Worm (Caenorhabditis elegans) whole organism, L3 larva: Measurements from ENCODE around the gene ssl-1.

Experiments
- ceh-82 ChIP-seq: fragments of 150-350 bp; optimal IDR thresholded peaks from 2 replicates; lab custom pipeline; 2014; ENCODE audit warnings: missing biosample characterization, missing genetic modification characterization
- daf-12 ChIP-seq: fragments of 150-350 bp; optimal IDR thresholded peaks from 2 replicates; lab custom pipeline; 2014; ENCODE audit warnings: missing biosample characterization, missing genetic modification reagents, missing genetic modification characterization
- elt-2 ChIP-seq: sonication (generic microtip); optimal IDR thresholded peaks from 2 replicates; lab custom pipeline; 2016; ENCODE audit warnings: missing genetic modification reagents, mild to moderate bottlenecking, missing genetic modification characterization, missing compliant biosample characterization
- fkh-2 ChIP-seq: fragments of 150-350 bp; optimal IDR thresholded peaks from 2 replicates; lab custom pipeline; 2014; ENCODE audit warnings: missing biosample characterization, missing genetic modification reagents, missing genetic modification characterization
- fos-1 ChIP-seq: fragments of 150-350 bp; optimal IDR thresholded peaks from 2 replicates; lab custom pipeline; 2014; ENCODE audit warnings: missing biosample characterization, missing genetic modification characterization
- hmg-11 ChIP-seq: sonication (generic microtip); optimal IDR thresholded peaks from 2 replicates; lab custom pipeline; 2016; ENCODE audit warnings: missing genetic modification characterization, missing compliant biosample characterization
- nhr-11 ChIP-seq: fragments of 150-350 bp; optimal IDR thresholded peaks from 2 replicates; lab custom pipeline; 2014; ENCODE audit warnings: missing biosample characterization, missing genetic modification characterization
- nhr-237 ChIP-seq: fragments of 150-350 bp; optimal IDR thresholded peaks from 2 replicates; lab custom pipeline; 2014; ENCODE audit warnings: missing biosample characterization, missing genetic modification characterization
- pqm-1 ChIP-seq: fragments of 150-350 bp; optimal IDR thresholded peaks from 2 replicates; lab custom pipeline; 2017; ENCODE audit warnings: missing biosample characterization, missing genetic modification characterization, inconsistent platforms
- tbx-2 ChIP-seq: sonication (generic microtip); optimal IDR thresholded peaks from 2 replicates; lab custom pipeline; 2016; ENCODE audit warnings: mild to moderate bottlenecking, missing genetic modification characterization, missing compliant biosample characterization
- unc-62 ChIP-seq: fragments of 150-350 bp; sonication (generic microtip); optimal IDR thresholded peaks from 4 replicates; lab custom pipeline; 2014; ENCODE audit warnings: missing biosample characterization, missing genetic modification reagents, missing genetic modification characterization

DNA sequence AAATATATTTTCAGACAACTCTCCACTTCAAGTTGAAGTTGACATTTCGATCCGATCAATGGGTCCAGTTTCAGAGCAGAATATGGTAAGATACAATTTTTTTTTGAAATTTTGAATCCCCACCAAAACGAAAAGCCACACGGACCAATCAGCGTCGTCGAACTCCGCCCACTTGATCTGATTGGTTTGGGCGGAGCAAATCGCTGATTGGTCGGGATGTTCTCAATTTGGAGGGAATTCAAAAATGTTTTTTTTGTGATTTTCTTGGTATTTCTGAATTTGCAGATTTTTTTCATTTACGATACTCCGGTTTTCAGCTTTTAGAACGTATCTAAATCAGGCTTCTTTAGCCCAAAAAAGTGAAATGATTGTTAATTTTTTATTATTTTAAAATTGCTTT is 71.1 kb downstream of the ssl-1 start:
- TF ChIP-seq elt-2 (tag; lab: Kevin White, UChicago) (no peak), fkh-2 (tag; lab: Kevin White, UChicago) (no peak), daf-12 (tag; lab: Kevin White, UChicago) (no peak), fos-1 (tag; lab: Kevin White, UChicago) (no peak), pqm-1 (tag; lab: Kevin White, UChicago) (no peak), hmg-11 (tag; lab: Kevin White, UChicago) (no peak), nhr-237 (tag; lab: Kevin White, UChicago) (no peak), nhr-11 (tag; lab: Kevin White, UChicago) (no peak), tbx-2 (tag; lab: Kevin White, UChicago) (no peak), ceh-82 (tag; lab: Kevin White, UChicago) (no peak), unc-62 (no peak)
